Worm (Caenorhabditis elegans) whole organism, dauer: Measurements from ENCODE around the gene glt-4.

Experiments
- unc-62 ChIP-seq: sonication (generic microtip); optimal IDR thresholded peaks from 2 replicates; lab custom pipeline; 2017; ENCODE audit warnings: missing biosample characterization, missing genetic modification reagents, missing genetic modification characterization

The glt-4 gene

ce11 chrX:6430510-6430909 lies 27.3 kb downstream of the glt-4 start, which contains the start of gene ctsa-2:
ctsa-2 (minus strand) TSS chrX:6430610.
- TF ChIP-seq unc-62 (GFP tag; lab: Kevin White, UChicago) = no peak

- TF ChIP-seq unc-62 (GFP tag; lab: Kevin White, UChicago) = no peak
Observed at ce11 chrX:6433688-6434087, 30.5 kb downstream of the glt-4 start, which contains the start of gene K10C2.2. K10C2.2 (minus strand) TSS chrX:6433788.

- no peak for TF ChIP-seq unc-62 (GFP tag; lab: Kevin White, UChicago)
Observed at ce11 chrX:6435812-6436211, 32.6 kb downstream of the glt-4 start.

ce11 chrX:6437545-6437944 lies 34.3 kb downstream of the glt-4 start, which contains the start of gene K10C2.8:
K10C2.8 (minus strand) TSS chrX:6437645.
- no peak for TF ChIP-seq unc-62 (GFP tag; lab: Kevin White, UChicago)

ce11 chrX:6440464-6440863 lies 37.2 kb downstream of the glt-4 start, which contains the start of gene K10C2.14:
K10C2.14 (minus strand) TSS chrX:6440564.
- TF ChIP-seq unc-62 (GFP tag; lab: Kevin White, UChicago) = no peak

ce11 chrX:6443373-6443772 lies 40.2 kb downstream of the glt-4 start, which contains the start of gene K10C2.7:
K10C2.7 (minus strand) TSS chrX:6443473.
- no peak for TF ChIP-seq unc-62 (GFP tag; lab: Kevin White, UChicago)

DNA sequence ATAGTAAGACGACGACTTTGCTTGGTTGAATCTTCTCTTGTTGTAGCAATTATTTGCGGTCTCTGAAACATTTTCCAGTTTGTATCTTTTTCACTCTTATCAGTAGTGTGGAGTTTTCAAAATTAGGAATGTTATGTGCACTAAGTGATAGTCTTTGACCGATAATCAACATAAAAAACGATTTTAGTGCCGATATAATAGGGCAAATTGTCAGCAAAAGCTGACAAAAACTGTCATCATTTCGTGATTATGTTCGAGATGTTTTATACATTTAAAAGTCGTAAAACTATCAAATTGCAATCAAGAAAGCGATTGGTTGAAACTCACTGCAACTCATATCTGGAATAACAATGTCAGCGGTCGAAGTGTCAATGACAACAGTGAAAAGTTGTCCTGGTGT lies 42.0 kb downstream of the glt-4 start:
- TF ChIP-seq unc-62 (GFP tag; lab: Kevin White, UChicago) = no peak

- no peak for TF ChIP-seq unc-62 (GFP tag; lab: Kevin White, UChicago)
Observed at ce11 chrX:6446564-6446963, 43.3 kb downstream of the glt-4 start, which contains the start of gene asp-14. asp-14 (minus strand) TSS chrX:6446664.

ce11 chrX:6448866-6449400 lies 45.7 kb downstream of the glt-4 start, which contains the start of gene fah-1:
fah-1 (minus strand) TSS chrX:6448916.
- TF ChIP-seq unc-62 (GFP tag; lab: Kevin White, UChicago) = no peak

DNA sequence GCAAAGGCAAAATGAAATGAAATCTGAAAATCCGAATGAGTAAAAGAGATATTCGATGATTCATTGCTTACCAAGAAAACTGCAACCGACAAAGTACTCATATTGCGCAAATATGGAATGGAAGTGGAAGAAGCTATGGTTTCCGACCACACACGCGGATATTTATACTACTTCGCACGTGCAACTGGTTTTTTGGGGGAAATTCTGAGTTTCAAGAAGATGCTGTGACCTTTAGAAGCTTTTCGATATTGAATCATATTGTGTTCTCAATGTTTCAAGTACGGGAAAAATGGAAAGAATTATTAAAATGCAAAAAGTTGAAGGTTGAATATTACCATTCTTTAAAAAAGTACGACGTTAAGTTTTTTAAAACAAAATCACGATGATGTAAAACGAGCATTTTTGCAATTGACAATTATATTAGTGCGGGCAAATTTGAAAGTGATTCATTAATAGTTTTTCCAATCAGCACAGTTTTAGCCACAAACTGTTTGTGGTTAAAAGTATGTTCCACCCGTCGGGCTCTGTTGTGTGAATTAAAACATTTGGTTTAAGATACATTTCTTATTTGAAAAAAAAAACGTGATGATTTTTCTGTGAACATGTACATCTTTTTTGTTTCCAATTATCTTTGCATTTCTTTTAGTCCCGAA lies 47.7 kb downstream of the glt-4 start, which contains the start of the genes grl-6 and K10C2.6:
grl-6 (minus strand) TSS at position 101 of the 653 bp plus-strand sequence.
K10C2.6 (plus strand) TSS at position 603 of the 653 bp plus-strand sequence.
- no peak for TF ChIP-seq unc-62 (GFP tag; lab: Kevin White, UChicago)

DNA sequence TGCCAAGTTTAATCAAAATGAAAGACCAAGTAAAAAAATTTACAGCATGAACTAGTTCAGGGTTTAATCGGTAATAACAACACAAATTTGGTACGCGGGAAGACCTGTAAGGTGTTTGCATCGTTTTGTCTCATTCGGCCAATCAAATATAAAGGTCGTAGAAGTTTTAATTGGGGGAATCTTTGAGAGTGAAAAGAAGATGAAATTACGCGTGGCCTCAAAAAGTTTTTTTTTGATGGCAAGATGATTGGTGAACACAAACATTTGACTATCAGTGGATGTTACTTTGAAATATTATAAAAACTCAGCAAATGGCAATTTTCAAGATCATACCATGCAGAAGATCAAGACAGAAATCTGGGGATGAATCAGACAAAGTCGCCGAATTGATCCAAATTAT lies 51.9 kb downstream of the glt-4 start, which contains the start of gene nas-33:
nas-33 (minus strand) TSS at position 101 of the 400 bp plus-strand sequence.
- no peak for TF ChIP-seq unc-62 (GFP tag; lab: Kevin White, UChicago)

- no peak for TF ChIP-seq unc-62 (GFP tag; lab: Kevin White, UChicago)
Observed at ce11 chrX:6456567-6456966, 53.3 kb downstream of the glt-4 start, which contains the start of gene pept-1. pept-1 (plus strand) TSS chrX:6456872.

DNA sequence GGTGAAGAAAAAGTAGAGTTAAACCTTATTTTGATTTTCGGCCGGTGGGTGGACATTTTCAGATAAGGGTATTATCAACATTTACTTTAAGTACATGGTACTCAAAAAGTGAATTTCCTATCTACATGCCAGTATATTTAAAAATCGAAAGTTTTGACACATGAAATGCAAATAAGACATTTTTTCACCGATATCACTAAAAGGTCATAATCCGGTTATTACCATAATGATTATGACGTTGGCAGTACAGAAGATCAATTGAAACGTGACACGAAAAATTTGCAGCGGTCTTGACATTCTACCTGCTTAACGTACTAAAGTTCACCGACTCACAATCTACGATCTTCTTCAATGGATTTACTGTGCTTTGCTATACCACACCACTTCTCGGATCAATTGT lies 54.8 kb downstream of the glt-4 start:
- no peak for TF ChIP-seq unc-62 (GFP tag; lab: Kevin White, UChicago)
